Worm (Caenorhabditis elegans) whole organism, young adult: ENCODE measurements around the gene nipi-4.

ENCODE experiments used
- B0019.2 ChIP-seq: fragments of 200-800 bp; sonication (Bioruptor generic); conservative IDR thresholded peaks from 2 replicates; pipeline ENCODE4 v1.3.6; 2022; ENCODE audit warnings: missing genetic modification reagents, missing genetic modification characterization, missing compliant biosample characterization
- B0261.1 ChIP-seq: sonication (generic microtip); optimal IDR thresholded peaks from 2 replicates; lab custom pipeline; 2016; ENCODE audit warnings: mild to moderate bottlenecking, missing genetic modification characterization, moderate library complexity, missing compliant biosample characterization
- B0336.3 ChIP-seq: fragments of 200-800 bp; sonication (Bioruptor generic); IDR thresholded peaks from 2 replicates; pipeline ENCODE4 v1.3.6; 2022; ENCODE audit warnings: missing genetic modification characterization, missing compliant biosample characterization
- C06A6.2 ChIP-seq: fragments of 200-800 bp; sonication (Bioruptor generic); conservative IDR thresholded peaks from 2 replicates; pipeline ENCODE4 v1.3.6; 2022; ENCODE audit warnings: missing genetic modification characterization, missing compliant biosample characterization
- F22D6.2 ChIP-seq: sonication (generic microtip); optimal IDR thresholded peaks from 2 replicates; lab custom pipeline; 2016; ENCODE audit warnings: mild to moderate bottlenecking, missing genetic modification characterization, missing compliant biosample characterization
- F49E8.2 ChIP-seq: sonication (generic microtip); optimal IDR thresholded peaks from 3 replicates; lab custom pipeline; 2017; ENCODE audit warnings: missing genetic modification characterization, mild to moderate bottlenecking, missing compliant biosample characterization, antibody characterized with exemption, moderate library complexity; ENCODE audit not compliant: insufficient read depth
- F52B5.7 ChIP-seq: sonication (generic microtip); optimal IDR thresholded peaks from 2 replicates; lab custom pipeline; 2016; ENCODE audit warnings: mild to moderate bottlenecking, missing genetic modification characterization, missing compliant biosample characterization
- T26A5.8 ChIP-seq: sonication (generic microtip); optimal IDR thresholded peaks from 2 replicates; lab custom pipeline; 2016; ENCODE audit warnings: missing genetic modification characterization, missing compliant biosample characterization
- Y53F4B.3 ChIP-seq: fragments of 200-800 bp; sonication (Bioruptor generic); IDR thresholded peaks from 2 replicates; pipeline ENCODE4 v1.3.6; 2022; ENCODE audit warnings: missing genetic modification reagents, missing genetic modification characterization, missing compliant biosample characterization
- ZK185.1 ChIP-seq: sonication (generic microtip); optimal IDR thresholded peaks from 2 replicates; lab custom pipeline; 2016; ENCODE audit warnings: mild to moderate bottlenecking, missing genetic modification characterization, missing compliant biosample characterization; ENCODE audit not compliant: poor library complexity, severe bottlenecking
- aptf-3 ChIP-seq: fragments of 200-800 bp; sonication (Bioruptor generic); IDR thresholded peaks from 2 replicates; pipeline ENCODE4 v1.3.6; 2022; ENCODE audit warnings: missing genetic modification characterization, missing compliant biosample characterization
- bed-2 ChIP-seq: fragments of 200-800 bp; sonication (Bioruptor generic); IDR thresholded peaks from 2 replicates; pipeline ENCODE4 v1.3.6; 2022; ENCODE audit warnings: missing genetic modification reagents, missing genetic modification characterization, missing compliant biosample characterization
- ceh-58 ChIP-seq: fragments of 200-800 bp; sonication (Bioruptor generic); IDR thresholded peaks from 2 replicates; pipeline ENCODE4 v1.3.6; 2022; ENCODE audit warnings: missing genetic modification characterization, missing compliant biosample characterization
- ceh-79 ChIP-seq: sonication (generic microtip); optimal IDR thresholded peaks from 2 replicates; lab custom pipeline; 2017; ENCODE audit warnings: mild to moderate bottlenecking, missing genetic modification characterization, missing compliant biosample characterization
- ceh-91 ChIP-seq: fragments of 200-800 bp; sonication (Bioruptor generic); IDR thresholded peaks from 2 replicates; pipeline ENCODE4 v1.3.6; 2022; ENCODE audit warnings: missing genetic modification reagents, missing genetic modification characterization, missing compliant biosample characterization
- dox-1 ChIP-seq: fragments of 200-800 bp; sonication (Bioruptor generic); IDR thresholded peaks from 2 replicates; pipeline ENCODE4 v1.3.6; 2022; ENCODE audit warnings: missing genetic modification reagents, missing genetic modification characterization, missing compliant biosample characterization
- efl-1 ChIP-seq: fragments of 150-350 bp; optimal IDR thresholded peaks from 2 replicates; lab custom pipeline; 2014; ENCODE audit warnings: missing biosample characterization, missing genetic modification reagents, missing genetic modification characterization
- egl-18 ChIP-seq: fragments of 200-800 bp; sonication (Bioruptor generic); IDR thresholded peaks from 2 replicates; pipeline ENCODE4 v1.3.6; 2022; ENCODE audit warnings: missing genetic modification reagents, missing genetic modification characterization, missing compliant biosample characterization
- hmg-1.2 ChIP-seq: fragments of 200-800 bp; sonication (Bioruptor generic); IDR thresholded peaks from 2 replicates; pipeline ENCODE4 v1.3.6; 2022; ENCODE audit warnings: missing genetic modification reagents, missing genetic modification characterization, missing compliant biosample characterization
- lir-1 ChIP-seq: fragments of 200-800 bp; sonication (Bioruptor generic); conservative IDR thresholded peaks from 2 replicates; pipeline ENCODE4 v1.3.6; 2022; ENCODE audit warnings: missing genetic modification reagents, missing genetic modification characterization, missing compliant biosample characterization
- lsl-1 ChIP-seq: fragments of 200-800 bp; sonication (Bioruptor generic); optimal IDR thresholded peaks from 2 replicates; lab custom pipeline; 2018; ENCODE audit warnings: mild to moderate bottlenecking, missing genetic modification characterization, moderate library complexity, missing compliant biosample characterization
- madf-10 ChIP-seq: sonication (generic microtip); optimal IDR thresholded peaks from 2 replicates; lab custom pipeline; 2016; ENCODE audit warnings: mild to moderate bottlenecking, missing genetic modification characterization, missing compliant biosample characterization
- nfya-1 ChIP-seq: sonication (generic microtip); optimal IDR thresholded peaks from 2 replicates; lab custom pipeline; 2017; ENCODE audit warnings: antibody characterized with exemption, missing compliant biosample characterization, missing genetic modification characterization, borderline replicate concordance; ENCODE audit not compliant: insufficient read depth
- nfyb-1 ChIP-seq: fragments of 200-800 bp; sonication (Bioruptor generic); IDR thresholded peaks from 2 replicates; pipeline ENCODE4 v1.3.6; 2022; ENCODE audit warnings: missing genetic modification reagents, missing genetic modification characterization, missing compliant biosample characterization
- nhr-80 ChIP-seq: sonication (generic microtip); optimal IDR thresholded peaks from 2 replicates; lab custom pipeline; 2016; ENCODE audit warnings: missing genetic modification characterization, missing compliant biosample characterization
- snpc-1.1 ChIP-seq: sonication (generic microtip); optimal IDR thresholded peaks from 2 replicates; lab custom pipeline; 2017; ENCODE audit warnings: missing genetic modification characterization, mild to moderate bottlenecking, missing compliant biosample characterization, antibody characterized with exemption, moderate library complexity, missing genotype, missing genetic modification reagents; ENCODE audit not compliant: insufficient read depth
- snpc-4 ChIP-seq, 5 experiments: fragments of 150-350 bp in 1 of 5; sonication (generic microtip) in 4 of 5; optimal IDR thresholded peaks; 2 replicates each; lab custom pipeline; 2014 to 2018; ENCODE audit warnings: missing genetic modification characterization in 5 of 5, missing biosample characterization in 3 of 5, antibody characterized with exemption in 2 of 5, mild to moderate bottlenecking in 2 of 5, missing compliant biosample characterization in 2 of 5, missing genotype in 2 of 5, moderate library complexity in 2 of 5, missing genetic modification reagents in 1 of 5
- tbx-9 ChIP-seq: sonication (generic microtip); optimal IDR thresholded peaks from 2 replicates; lab custom pipeline; 2016; ENCODE audit warnings: borderline replicate concordance, missing genetic modification characterization, inconsistent platforms, missing compliant biosample characterization
- tlf-1 ChIP-seq: fragments of 200-800 bp; sonication (Bioruptor generic); optimal IDR thresholded peaks from 2 replicates; lab custom pipeline; 2018; ENCODE audit warnings: mild to moderate bottlenecking, missing genetic modification characterization, missing compliant biosample characterization
- xnd-1 ChIP-seq: sonication (generic microtip); optimal IDR thresholded peaks from 2 replicates; lab custom pipeline; 2016; ENCODE audit warnings: missing genotype, missing genetic modification reagents, missing genetic modification characterization, missing compliant biosample characterization
- zfh-2 ChIP-seq: fragments of 200-800 bp; sonication (Bioruptor generic); conservative IDR thresholded peaks from 2 replicates; pipeline ENCODE4 v1.3.6; 2022; ENCODE audit warnings: missing genetic modification reagents, missing genetic modification characterization, missing compliant biosample characterization
- zim-3 ChIP-seq: sonication (generic microtip); optimal IDR thresholded peaks from 2 replicates; lab custom pipeline; 2017; ENCODE audit warnings: mild to moderate bottlenecking, missing genetic modification characterization, moderate library complexity, missing compliant biosample characterization
- ztf-18 ChIP-seq: sonication (generic microtip); optimal IDR thresholded peaks from 2 replicates; lab custom pipeline; 2016; ENCODE audit warnings: missing genotype, mild to moderate bottlenecking, missing genetic modification characterization, missing compliant biosample characterization
- ztf-6 ChIP-seq: fragments of 200-800 bp; sonication (Bioruptor generic); IDR thresholded peaks from 2 replicates; pipeline ENCODE4 v1.3.6; 2022; ENCODE audit warnings: missing genetic modification reagents, missing genetic modification characterization, missing compliant biosample characterization

nipi-4 gene

DNA sequence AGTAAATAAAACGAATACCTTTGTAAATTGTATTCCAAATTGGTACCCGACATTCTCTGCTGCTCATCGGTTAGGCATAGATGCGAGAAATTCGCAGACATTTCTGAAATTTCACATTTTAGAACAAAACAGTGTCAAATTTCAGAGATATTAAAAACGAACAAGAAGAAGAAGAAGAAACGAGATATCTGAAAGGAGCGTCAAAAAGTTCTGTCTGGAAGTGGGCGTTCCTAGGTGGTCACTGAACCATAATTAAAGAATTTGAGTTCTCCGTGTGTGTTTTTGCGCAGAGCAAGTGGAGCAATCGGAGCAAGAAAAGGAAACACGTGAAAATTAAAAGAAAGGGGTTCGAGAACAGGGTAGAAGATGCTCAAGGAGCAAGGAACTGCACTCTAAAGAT lies 29.2 kb upstream of the nipi-4 start, which contains the start of gene F40A3.7:
TSS of gene F40A3.7 (minus strand) at position 101 of the 400 bp plus-strand sequence.
- TF ChIP-seq B0019.2 (GFP tag; lab: Robert Waterston, UW), result no peak
- no peak for TF ChIP-seq nfyb-1 (GFP tag; lab: Robert Waterston, UW)
- TF ChIP-seq F52B5.7 (tag; lab: Kevin White, UChicago), result no peak
- no peak for TF ChIP-seq zim-3 (tag; lab: Kevin White, UChicago)
- TF ChIP-seq ztf-18 (tag; lab: Kevin White, UChicago), result no peak
- TF ChIP-seq ztf-6 (GFP tag; lab: Robert Waterston, UW), result no peak
- TF ChIP-seq C06A6.2 (GFP tag; lab: Robert Waterston, UW), result no peak
- no peak for TF ChIP-seq bed-2 (GFP tag; lab: Robert Waterston, UW)
- TF ChIP-seq lir-1, result no peak
- no peak for TF ChIP-seq tbx-9 (tag; lab: Kevin White, UChicago)
- TF ChIP-seq lsl-1 (GFP tag; lab: Kevin White, UChicago), result no peak
- no peak for TF ChIP-seq F22D6.2 (tag; lab: Kevin White, UChicago)
- TF ChIP-seq snpc-1.1, result no peak
- TF ChIP-seq T26A5.8, result no peak
- TF ChIP-seq B0261.1 (tag; lab: Kevin White, UChicago), result no peak
- TF ChIP-seq efl-1, result no peak
- TF ChIP-seq F49E8.2, result no peak
- TF ChIP-seq ZK185.1, result no peak
- no peak for TF ChIP-seq nfya-1
- TF ChIP-seq B0336.3 (GFP tag; lab: Robert Waterston, UW), result no peak

DNA sequence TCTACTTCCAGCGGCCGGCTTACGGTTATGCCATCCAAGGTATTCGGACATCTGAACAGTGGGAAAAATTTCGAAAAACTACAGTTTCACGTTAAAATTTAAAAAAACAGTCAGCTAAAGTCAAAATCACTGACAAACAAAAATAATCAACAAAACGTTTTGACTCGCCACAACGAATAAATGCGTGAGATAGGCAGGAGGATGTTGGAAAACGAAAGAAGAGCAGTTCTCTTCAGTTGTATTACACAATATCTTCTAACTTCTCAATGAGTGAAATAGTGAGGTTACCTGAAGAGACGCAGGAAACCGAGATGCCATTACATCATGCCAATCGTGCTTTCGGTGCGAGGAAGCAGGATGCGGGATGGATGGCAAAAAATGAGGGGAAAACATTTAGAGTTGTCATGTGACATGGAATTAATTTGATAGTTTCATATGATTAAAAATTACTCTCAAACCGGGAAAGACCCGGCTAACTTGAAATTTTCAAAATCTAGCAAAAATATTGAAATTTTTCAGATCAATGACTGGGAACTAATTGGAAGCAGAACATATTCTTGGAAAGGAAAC lies 23.3 kb upstream of the nipi-4 start, which contains the start of gene F40A3.6:
TSS of gene F40A3.6 (minus strand) at position 51 of the 570 bp plus-strand sequence.
- TF ChIP-seq bed-2 (GFP tag; lab: Robert Waterston, UW), result no peak
- peak; percentile 22; the same call in 1 of the 2 replicates for TF ChIP-seq hmg-1.2 (GFP tag; lab: Robert Waterston, UW)

DNA sequence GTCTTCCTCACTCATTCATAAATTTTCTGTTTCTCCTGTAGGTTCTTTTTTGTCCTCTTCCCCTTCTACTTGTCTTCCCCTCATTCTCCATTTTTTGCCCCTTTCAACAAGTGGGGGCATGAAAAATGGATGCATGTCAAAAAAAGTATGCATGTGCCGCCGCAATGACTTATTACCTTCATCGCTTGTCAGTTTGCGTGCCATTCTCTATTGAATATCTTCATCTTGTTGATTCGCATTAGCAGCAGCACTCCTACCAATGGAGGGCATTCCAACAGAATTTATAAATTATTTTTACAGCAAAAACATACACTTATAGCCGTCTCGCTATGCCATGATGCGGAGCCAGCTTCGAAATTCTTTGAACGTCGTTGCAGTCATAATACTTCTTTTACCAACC lies 20.6 kb upstream of the nipi-4 start, which contains the start of gene F40A3.1:
TSS of gene F40A3.1 (plus strand) at position 301 of the 400 bp plus-strand sequence.
- TF ChIP-seq F52B5.7 (tag; lab: Kevin White, UChicago) (no peak), madf-10 (no peak), nfyb-1 (GFP tag; lab: Robert Waterston, UW) (no peak)

ce11 chrV:7888036-7888435 lies 17.4 kb upstream of the nipi-4 start:
- TF ChIP-seq dox-1 (GFP tag; lab: Robert Waterston, UW) (peak; percentile 67; the same call in 1 of the 2 replicates), aptf-3 (GFP tag; lab: Robert Waterston, UW) (no peak), nhr-80 (peak; percentile 80), egl-18 (GFP tag; lab: Robert Waterston, UW) (no peak), ceh-58 (no peak), Y53F4B.3 (GFP tag; lab: Robert Waterston, UW) (no peak), zfh-2 (GFP tag; lab: Robert Waterston, UW) (no peak), ceh-79 (tag; lab: Kevin White, UChicago) (no peak), ceh-91 (GFP tag; lab: Robert Waterston, UW) (no peak), xnd-1 (tag; lab: Kevin White, UChicago) (no peak), snpc-4 (GFP tag; optimal IDR thresholded peaks at IDR 0.05; lab: Kevin White, UChicago) (no peak), snpc-4 (tag; optimal IDR thresholded peaks at IDR 0.05; lab: Kevin White, UChicago) (peak in 3 of 4 experiments; percentile 34 to 81 (median 49)), tlf-1 (GFP tag; lab: Kevin White, UChicago) (no peak), nfya-1 (no peak), F52B5.7 (tag; lab: Kevin White, UChicago) (no peak)
